Fruit fly (Drosophila melanogaster) whole organism, wandering third instar larva: ENCODE data around the gene CG3123.

ENCODE experiments used
- Abd-B ChIP-seq: fragments of >200 bp; optimal IDR thresholded peaks from 2 replicates; lab custom pipeline; 2017; ENCODE audit warnings: missing biosample characterization, missing genetic modification characterization
- CG32264 ChIP-seq: fragments of 200-800 bp; sonication (Bioruptor generic); optimal IDR thresholded peaks from 2 replicates; lab custom pipeline; 2016; ENCODE audit warnings: missing biosample characterization, missing genetic modification characterization
- CG9705 ChIP-seq: fragments of 200-800 bp; sonication (Bioruptor generic); optimal IDR thresholded peaks from 2 replicates; lab custom pipeline; 2018; ENCODE audit warnings: missing biosample characterization, mild to moderate bottlenecking, missing genetic modification characterization
- Dfd ChIP-seq: fragments of >200 bp; optimal IDR thresholded peaks from 2 replicates; lab custom pipeline; 2017; ENCODE audit warnings: missing biosample characterization, missing genetic modification characterization
- Dif ChIP-seq: fragments of 200-275, 200-300 bp; sonication (Bioruptor generic); optimal IDR thresholded peaks from 2 replicates; lab custom pipeline; 2018; ENCODE audit warnings: missing biosample characterization, missing genetic modification characterization; ENCODE audit not compliant: partially characterized antibody
- GATAd ChIP-seq: sonication (Bioruptor generic); optimal IDR thresholded peaks from 2 replicates; lab custom pipeline; 2016; ENCODE audit warnings: missing biosample characterization, missing genetic modification characterization
- HLH106 ChIP-seq: fragments of 200-800 bp; optimal IDR thresholded peaks from 3 replicates; lab custom pipeline; 2019; ENCODE audit warnings: missing biosample characterization, mild to moderate bottlenecking, missing genetic modification characterization, moderate library complexity
- Hnf4 ChIP-seq: fragments of 200-800 bp; sonication (Bioruptor generic); optimal IDR thresholded peaks from 2 replicates; lab custom pipeline; 2016; ENCODE audit warnings: missing biosample characterization, mild to moderate bottlenecking, missing genetic modification characterization
- Hr78 ChIP-seq: fragments of >200 bp; optimal IDR thresholded peaks from 2 replicates; lab custom pipeline; 2017; ENCODE audit warnings: missing biosample characterization, missing genetic modification characterization
- Hr83 ChIP-seq: fragments of 200-300 bp; sonication (Bioruptor generic); optimal IDR thresholded peaks from 2 replicates; lab custom pipeline; 2016; ENCODE audit warnings: missing biosample characterization, mild to moderate bottlenecking, missing genetic modification characterization, moderate library complexity; ENCODE audit not compliant: poor library complexity, severe bottlenecking
- Jra ChIP-seq: sonication (Bioruptor generic); optimal IDR thresholded peaks from 2 replicates; lab custom pipeline; 2016; ENCODE audit warnings: missing biosample characterization, missing genetic modification characterization
- Mio ChIP-seq: sonication (Bioruptor generic); optimal IDR thresholded peaks from 2 replicates; lab custom pipeline; 2016; ENCODE audit warnings: missing biosample characterization, missing genetic modification characterization
- Myc ChIP-seq: fragments of >200 bp; optimal IDR thresholded peaks from 2 replicates; lab custom pipeline; 2017
- N ChIP-seq: fragments of >200 bp; optimal IDR thresholded peaks from 2 replicates; lab custom pipeline; 2018; ENCODE audit warnings: missing biosample characterization, missing external identifiers, missing genetic modification characterization
- OdsH ChIP-seq: fragments of 200-800 bp; sonication (Bioruptor generic); optimal IDR thresholded peaks from 2 replicates; lab custom pipeline; 2016; ENCODE audit warnings: missing biosample characterization, mild to moderate bottlenecking, missing genetic modification characterization
- Rel ChIP-seq, 2 experiments: fragments of 200-800 bp; sonication (Bioruptor generic) in 1 of 2; optimal IDR thresholded peaks; 2 replicates in 1 of 2; 3 replicates in 1 of 2; lab custom pipeline; 2016 to 2019; ENCODE audit warnings: mild to moderate bottlenecking in 2 of 2, missing biosample characterization in 2 of 2, missing genetic modification characterization in 2 of 2, moderate library complexity in 1 of 2
- Sp1 ChIP-seq: fragments of 200-800 bp; sonication (Bioruptor generic); optimal IDR thresholded peaks from 3 replicates; lab custom pipeline; 2019; ENCODE audit warnings: missing biosample characterization, mild to moderate bottlenecking, missing genetic modification characterization, moderate library complexity
- Vsx2 ChIP-seq: fragments of 200-300, 225-300 bp; sonication (Bioruptor generic); optimal IDR thresholded peaks from 2 replicates; lab custom pipeline; 2018; ENCODE audit warnings: missing biosample characterization, missing genetic modification characterization; ENCODE audit not compliant: partially characterized antibody
- br ChIP-seq: fragments of 200-800 bp; sonication (Bioruptor generic); optimal IDR thresholded peaks from 2 replicates; lab custom pipeline; 2016; ENCODE audit warnings: missing biosample characterization, missing genetic modification characterization
- brk ChIP-seq: fragments of 200-800 bp; sonication (Bioruptor generic); optimal IDR thresholded peaks from 2 replicates; lab custom pipeline; 2016; ENCODE audit warnings: missing biosample characterization, mild to moderate bottlenecking, missing genetic modification characterization
- dmrt93B ChIP-seq: fragments of 200-800 bp; sonication (Bioruptor generic); optimal IDR thresholded peaks from 2 replicates; lab custom pipeline; 2018; ENCODE audit warnings: missing biosample characterization, mild to moderate bottlenecking, missing genetic modification characterization
- dsf ChIP-seq: sonication (Bioruptor generic); optimal IDR thresholded peaks from 2 replicates; lab custom pipeline; 2016; ENCODE audit warnings: missing biosample characterization, missing genetic modification characterization, borderline replicate concordance
- foxo ChIP-seq, 2 experiments: fragments of 200-800 bp; sonication (Bioruptor generic); optimal IDR thresholded peaks; 2 replicates in 1 of 2; 3 replicates in 1 of 2; lab custom pipeline; 2016 to 2017; ENCODE audit warnings: missing biosample characterization in 2 of 2, missing genetic modification characterization in 2 of 2
- fru ChIP-seq: fragments of 200-800 bp; sonication (Bioruptor generic); optimal IDR thresholded peaks from 3 replicates; lab custom pipeline; 2016; ENCODE audit warnings: missing biosample characterization, mild to moderate bottlenecking, missing genetic modification characterization
- jim ChIP-seq: fragments of 175-275, 200-325 bp; sonication (Bioruptor generic); optimal IDR thresholded peaks from 2 replicates; lab custom pipeline; 2016; ENCODE audit warnings: missing biosample characterization, mild to moderate bottlenecking, missing genetic modification characterization
- lola ChIP-seq: fragments of >200 bp; optimal IDR thresholded peaks from 2 replicates; lab custom pipeline; 2017; ENCODE audit warnings: missing biosample characterization, missing genetic modification characterization
- pan ChIP-seq: fragments of >200 bp; optimal IDR thresholded peaks from 2 replicates; lab custom pipeline; 2017
- psq ChIP-seq: fragments of 200-800 bp; sonication (Bioruptor generic); optimal IDR thresholded peaks from 3 replicates; lab custom pipeline; 2017; ENCODE audit warnings: missing biosample characterization, mild to moderate bottlenecking, missing genetic modification characterization, moderate library complexity
- rgr ChIP-seq: fragments of 200-800 bp; sonication (Bioruptor generic); optimal IDR thresholded peaks from 3 replicates; lab custom pipeline; 2016; ENCODE audit warnings: missing biosample characterization, mild to moderate bottlenecking, missing genetic modification characterization
- sage ChIP-seq: fragments of 200-800 bp; sonication (Bioruptor generic); optimal IDR thresholded peaks from 2 replicates; lab custom pipeline; 2016; ENCODE audit warnings: missing biosample characterization, mild to moderate bottlenecking, missing genetic modification characterization
- sv ChIP-seq: fragments of 200-800 bp; sonication (Bioruptor generic); optimal IDR thresholded peaks from 3 replicates; lab custom pipeline; 2016; ENCODE audit warnings: missing biosample characterization, missing genetic modification characterization
- woc ChIP-seq: sonication (Bioruptor generic); optimal IDR thresholded peaks from 2 replicates; lab custom pipeline; 2016; ENCODE audit warnings: missing biosample characterization, mild to moderate bottlenecking, missing genetic modification characterization

The CG3123 gene

dm6 chr2L:2851589-2851988 lies 26.3 kb upstream of the CG3123 start:
- no peak for TF ChIP-seq Mio (GFP tag; lab: Kevin White, UChicago)
- TF ChIP-seq Dif (GFP tag; lab: Kevin White, UChicago) = no peak
- TF ChIP-seq sv (GFP tag; lab: Kevin White, UChicago) = no peak
- no peak for TF ChIP-seq Jra
- no peak for TF ChIP-seq pan (lab: Kevin White, UChicago)
- no peak for TF ChIP-seq Hr83
- TF ChIP-seq Vsx2 = no peak
- TF ChIP-seq GATAd (GFP tag; lab: Kevin White, UChicago) = no peak
- no peak for TF ChIP-seq N
- no peak for TF ChIP-seq CG32264 (GFP tag; lab: Kevin White, UChicago)
- no peak for TF ChIP-seq Hnf4 (GFP tag; lab: Kevin White, UChicago)
- TF ChIP-seq rgr (GFP tag; lab: Kevin White, UChicago) = no peak
- TF ChIP-seq jim (GFP tag; lab: Kevin White, UChicago) = no peak

DNA sequence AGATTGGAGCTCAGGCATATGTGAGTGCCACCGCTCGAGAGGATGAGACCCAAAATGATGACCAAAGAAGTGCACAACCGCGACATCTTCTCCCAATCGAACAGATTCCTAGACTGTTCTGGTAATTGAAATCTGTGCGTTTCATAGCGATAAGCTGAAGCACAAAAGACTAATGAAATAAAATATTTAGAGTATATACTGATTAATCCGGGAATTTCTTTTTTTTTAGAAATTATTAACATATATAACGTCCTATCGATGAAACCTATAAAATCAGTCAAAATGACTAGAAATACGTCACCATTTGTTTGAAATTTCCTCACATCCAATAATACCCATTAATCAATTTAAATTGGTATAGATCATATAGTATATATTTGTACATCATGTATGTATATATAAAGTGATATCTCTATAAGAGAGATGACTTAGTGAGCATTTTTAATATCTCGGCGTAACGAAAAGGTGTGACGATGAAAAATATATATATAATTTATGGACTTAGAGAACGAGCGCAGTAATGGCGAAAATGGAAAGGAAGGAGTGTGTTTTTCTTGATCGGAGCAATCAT lies 21.9 kb upstream of the CG3123 start, which contains the start of the genes CG3117 and CG2983:
Gene CG3117 (minus strand): TSS at position 101 of the 571 bp plus-strand sequence.
Gene CG2983 (plus strand): TSS at position 521 of the 571 bp plus-strand sequence.
- TF ChIP-seq Rel (GFP tag; optimal IDR thresholded peaks at IDR 0.05; lab: Kevin White, UChicago) = no peak
- peak; percentile 81 for TF ChIP-seq Rel (tag; optimal IDR thresholded peaks at IDR 0.05; lab: Kevin White, UChicago)
- no peak for TF ChIP-seq N

dm6 chr2L:2845634-2846033 lies 20.3 kb upstream of the CG3123 start, which contains the start of gene CG18557:
Gene CG18557 (minus strand): TSS chr2L:2845734.
- TF ChIP-seq lola (GFP tag; lab: Kevin White, UChicago) (no peak), Dfd (GFP tag; lab: Kevin White, UChicago) (no peak), Jra (no peak), Hnf4 (GFP tag; lab: Kevin White, UChicago) (no peak), Hr78 (GFP tag; lab: Kevin White, UChicago) (no peak), foxo (GFP tag; optimal IDR thresholded peaks at IDR 0.05; lab: Kevin White, UChicago) (no peak), brk (GFP tag; lab: Kevin White, UChicago) (no peak), Rel (GFP tag; optimal IDR thresholded peaks at IDR 0.05; lab: Kevin White, UChicago) (no peak), Rel (tag; optimal IDR thresholded peaks at IDR 0.05; lab: Kevin White, UChicago) (peak; percentile 31), N (no peak), GATAd (GFP tag; lab: Kevin White, UChicago) (no peak), dmrt93B (no peak), Dif (GFP tag; lab: Kevin White, UChicago) (no peak), Mio (GFP tag; lab: Kevin White, UChicago) (no peak), sv (GFP tag; lab: Kevin White, UChicago) (no peak), fru (GFP tag; lab: Kevin White, UChicago) (peak; percentile 1)

- TF ChIP-seq Myc (lab: Kevin White, UChicago) = no peak
- TF ChIP-seq CG32264 (GFP tag; lab: Kevin White, UChicago) = no peak
- no peak for TF ChIP-seq CG9705 (GFP tag; lab: Kevin White, UChicago)
- TF ChIP-seq Rel (GFP tag; optimal IDR thresholded peaks at IDR 0.05; lab: Kevin White, UChicago) = no peak
- TF ChIP-seq Rel (tag; optimal IDR thresholded peaks at IDR 0.05; lab: Kevin White, UChicago) = no peak
- TF ChIP-seq Mio (GFP tag; lab: Kevin White, UChicago) = no peak
- no peak for TF ChIP-seq rgr (GFP tag; lab: Kevin White, UChicago)
- TF ChIP-seq Abd-B (GFP tag; lab: Kevin White, UChicago) = no peak
- no peak for TF ChIP-seq Hnf4 (GFP tag; lab: Kevin White, UChicago)
- TF ChIP-seq, all 38 proteins: peak for 0
Measured at dm6 chr2L:2844413-2844812, 19.1 kb upstream of the CG3123 start, which contains the start of gene CG18558. Gene CG18558 (minus strand): TSS chr2L:2844513.

dm6 chr2L:2840311-2840710 lies 15.0 kb upstream of the CG3123 start:
- no peak for TF ChIP-seq woc (GFP tag; lab: Kevin White, UChicago)
- TF ChIP-seq br (GFP tag; lab: Kevin White, UChicago) = no peak
- TF ChIP-seq psq (GFP tag; lab: Kevin White, UChicago) = no peak
- no peak for TF ChIP-seq dsf
- no peak for TF ChIP-seq jim (GFP tag; lab: Kevin White, UChicago)
- TF ChIP-seq Mio (GFP tag; lab: Kevin White, UChicago) = no peak
- TF ChIP-seq sage (GFP tag; lab: Kevin White, UChicago) = no peak
- TF ChIP-seq HLH106 (tag; lab: Kevin White, UChicago) = no peak
- TF ChIP-seq dmrt93B = no peak
- no peak for TF ChIP-seq Sp1 (GFP tag; lab: Kevin White, UChicago)
- no peak for TF ChIP-seq Rel (GFP tag; optimal IDR thresholded peaks at IDR 0.05; lab: Kevin White, UChicago)
- no peak for TF ChIP-seq Rel (tag; optimal IDR thresholded peaks at IDR 0.05; lab: Kevin White, UChicago)
- no peak for TF ChIP-seq OdsH (GFP tag; lab: Kevin White, UChicago)
- TF ChIP-seq Hr78 (GFP tag; lab: Kevin White, UChicago) = no peak
- no peak for TF ChIP-seq lola (GFP tag; lab: Kevin White, UChicago)
- no peak for TF ChIP-seq pan (lab: Kevin White, UChicago)
- TF ChIP-seq Dfd (GFP tag; lab: Kevin White, UChicago) = no peak
- TF ChIP-seq N = no peak
- no peak for TF ChIP-seq rgr (GFP tag; lab: Kevin White, UChicago)
- TF ChIP-seq CG32264 (GFP tag; lab: Kevin White, UChicago) = no peak
